Worm (Caenorhabditis elegans): ENCODE results near the gene ZK1236.9.

The ZK1236.9 gene

DNA sequence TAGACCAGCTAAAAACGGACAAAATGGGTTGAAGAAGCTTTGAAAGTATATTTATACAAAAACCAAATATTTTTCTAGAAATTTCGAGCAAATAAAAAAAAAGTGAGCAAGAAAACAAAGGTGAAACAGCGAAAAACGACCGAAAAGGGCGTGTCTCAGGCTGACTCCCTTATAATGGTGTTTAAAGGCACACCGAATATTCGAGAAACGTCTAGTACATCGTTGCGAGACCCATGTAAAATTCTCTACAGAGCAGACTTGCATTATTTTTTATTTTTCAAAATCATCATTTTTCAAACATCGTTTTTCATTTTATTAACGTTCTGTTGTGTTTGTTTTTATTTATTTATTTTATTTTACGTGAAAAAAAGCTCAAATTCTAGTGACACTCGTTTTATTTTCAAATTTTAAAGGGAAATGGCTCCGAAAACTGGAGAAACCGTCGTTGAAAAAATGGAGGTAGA, 12.0 kb upstream of the ZK1236.9 start, which contains the start of gene rpn-3 (continued):
- no peak for TF ChIP-seq D1046.2 (GFP tag; IDR thresholded peaks at IDR 0.05)
- TF ChIP-seq tag-97 (GFP tag; IDR thresholded peaks at IDR 0.05) = no peak
- TF ChIP-seq F26F4.8 (GFP tag; conservative IDR thresholded peaks at IDR 0.05) = no peak
- peak; percentile 36 for TF ChIP-seq ceh-32 (tag; optimal IDR thresholded peaks at IDR 0.05; ENCODE audit: poor library complexity)
- TF ChIP-seq nhr-102 (tag; optimal IDR thresholded peaks at IDR 0.05) = peak; percentile 91
- TF ChIP-seq ceh-82 (tag; optimal IDR thresholded peaks at IDR 0.05) = no peak
- 0 out of 2 replicates have a peak, but pooled peaks have one; percentile 18 for TF ChIP-seq F44E2.7 (GFP tag; IDR thresholded peaks at IDR 0.05)
- TF ChIP-seq attf-4 (tag; optimal IDR thresholded peaks at IDR 0.05) = no peak
- peak; percentile 61 for TF ChIP-seq lir-3 (tag; optimal IDR thresholded peaks at IDR 0.05)
- TF ChIP-seq egl-27 (tag; optimal IDR thresholded peaks at IDR 0.05) = no peak
- TF ChIP-seq dpl-1 (GFP tag; optimal IDR thresholded peaks at IDR 0.05) = peak; percentile 89
- no peak for TF ChIP-seq ceh-28 (tag; optimal IDR thresholded peaks at IDR 0.05)
- TF ChIP-seq ZK337.2 (GFP tag; IDR thresholded peaks at IDR 0.05) = no peak
- TF ChIP-seq mdl-1 (tag; optimal IDR thresholded peaks at IDR 0.05) = peak in 1 of 2 experiments; percentile 48
- TF ChIP-seq F37D6.2 (tag; optimal IDR thresholded peaks at IDR 0.05) = peak; percentile 88
- TF ChIP-seq mxl-2 (GFP tag; conservative IDR thresholded peaks at IDR 0.05) = no peak
- TF ChIP-seq zip-11 (GFP tag; IDR thresholded peaks at IDR 0.05) = no peak
- TF ChIP-seq fos-1 (tag; optimal IDR thresholded peaks at IDR 0.05) = no peak
- peak; percentile 74 for TF ChIP-seq nhr-48 (tag; optimal IDR thresholded peaks at IDR 0.05)
- peak; percentile 48 for TF ChIP-seq lin-39 (tag; optimal IDR thresholded peaks at IDR 0.05)
- TF ChIP-seq hlh-30 (tag; optimal IDR thresholded peaks at IDR 0.05; ENCODE audit: insufficient read depth) = peak; percentile 94
- peak; percentile 84 for TF ChIP-seq hmg-1.1 (GFP tag; IDR thresholded peaks at IDR 0.05)
- TF ChIP-seq lim-7 (GFP tag; IDR thresholded peaks at IDR 0.05) = no peak
- no peak for TF ChIP-seq ceh-62 (tag; optimal IDR thresholded peaks at IDR 0.05)
- peak; percentile 85 for TF ChIP-seq zip-2 (tag; optimal IDR thresholded peaks at IDR 0.05)
- peak; percentile 58 for TF ChIP-seq nhr-76 (tag; optimal IDR thresholded peaks at IDR 0.05)
- peak; percentile 37 for TF ChIP-seq nhr-237 (tag; optimal IDR thresholded peaks at IDR 0.05)
- peak; percentile 26; the same call in 1 of the 2 replicates for TF ChIP-seq set-16 (GFP tag; IDR thresholded peaks at IDR 0.05)
- peak in 1 of 2 experiments; percentile 72 for TF ChIP-seq unc-62 (GFP tag; optimal IDR thresholded peaks at IDR 0.05 in 1 of 2)
- no peak for TF ChIP-seq unc-62 (tag; optimal IDR thresholded peaks at IDR 0.05)
- TF ChIP-seq spr-3 (GFP tag; optimal IDR thresholded peaks at IDR 0.05) = peak; percentile 78
- no peak for TF ChIP-seq Y105C5A.15 (GFP tag; IDR thresholded peaks at IDR 0.05)
- TF ChIP-seq ces-1 (GFP tag; optimal IDR thresholded peaks at IDR 0.05) = peak; percentile 24
- TF ChIP-seq F10B5.3 (tag; optimal IDR thresholded peaks at IDR 0.05) = peak; percentile 85
- no peak for TF ChIP-seq nhr-111 (GFP tag; optimal IDR thresholded peaks at IDR 0.05)
- TF ChIP-seq egl-43 (GFP tag; IDR thresholded peaks at IDR 0.05) = no peak
- no peak for TF ChIP-seq skn-1 (tag; optimal IDR thresholded peaks at IDR 0.05)
- TF ChIP-seq unc-39 (tag; optimal IDR thresholded peaks at IDR 0.05) = no peak
- no peak for TF ChIP-seq snpc-4 (tag; optimal IDR thresholded peaks at IDR 0.05)
- TF ChIP-seq ceh-20 (GFP tag; IDR thresholded peaks at IDR 0.05) = peak; percentile 94
- TF ChIP-seq ceh-44 (GFP tag; IDR thresholded peaks at IDR 0.05) = no peak
- TF ChIP-seq madf-9 (GFP tag; conservative IDR thresholded peaks at IDR 0.05) = peak; percentile 66
- TF ChIP-seq daf-12 (tag; optimal IDR thresholded peaks at IDR 0.05) = no peak
- TF ChIP-seq dmd-9 (GFP tag; IDR thresholded peaks at IDR 0.05) = peak; percentile 81
- peak; percentile 96 for TF ChIP-seq nhr-28 (tag; optimal IDR thresholded peaks at IDR 0.05)
- peak; percentile 87 for TF ChIP-seq F49E8.2 (tag; optimal IDR thresholded peaks at IDR 0.05; ENCODE audit: borderline replicate concordance)
- TF ChIP-seq snpc-1.2 (GFP tag; IDR thresholded peaks at IDR 0.05) = peak; percentile 47
- no peak for TF ChIP-seq madf-5 (GFP tag; IDR thresholded peaks at IDR 0.05)
- TF ChIP-seq Y48G9A.11 (GFP tag; IDR thresholded peaks at IDR 0.05) = peak; percentile 79
- peak; percentile 21; the same call in 1 of the 2 replicates for TF ChIP-seq nhr-41 (GFP tag; IDR thresholded peaks at IDR 0.05)
- no peak; the same call in 1 of the 2 replicates for TF ChIP-seq vab-7 (GFP tag; IDR thresholded peaks at IDR 0.05)
- no peak for TF ChIP-seq Y5F2A.4 (GFP tag; optimal IDR thresholded peaks at IDR 0.05)

Measured in whole organism, L4 larva.